Worm (Caenorhabditis elegans) whole organism, L4 larva: ENCODE results near the gene F13B6.1.

Experiments used
- ctbp-1 ChIP-seq: fragments of 200-800 bp; sonication (Bioruptor generic); IDR thresholded peaks from 2 replicates; pipeline ENCODE4 v1.3.6; 2022; ENCODE audit warnings: missing genetic modification reagents, missing genetic modification characterization, missing compliant biosample characterization
- dmd-6 ChIP-seq: fragments of 200-800 bp; sonication (Bioruptor generic); IDR thresholded peaks from 2 replicates; pipeline ENCODE4 v1.3.6; 2022; ENCODE audit warnings: missing genetic modification reagents, missing genetic modification characterization, missing compliant biosample characterization
- duxl-1 ChIP-seq: sonication (generic microtip); optimal IDR thresholded peaks from 2 replicates; lab custom pipeline; 2016; ENCODE audit warnings: mild to moderate bottlenecking, missing genetic modification characterization, moderate library complexity, missing compliant biosample characterization; ENCODE audit not compliant: poor library complexity
- nhr-111 ChIP-seq: fragments of 200-800 bp; sonication (Bioruptor generic); optimal IDR thresholded peaks from 2 replicates; lab custom pipeline; 2018; ENCODE audit warnings: mild to moderate bottlenecking, missing genetic modification characterization, missing compliant biosample characterization
- php-3 ChIP-seq: fragments of 200-800 bp; sonication (Bioruptor generic); IDR thresholded peaks from 2 replicates; pipeline ENCODE4 v1.3.6; 2022; ENCODE audit warnings: missing genetic modification reagents, missing genetic modification characterization, missing compliant biosample characterization

F13B6.1 gene

DNA sequence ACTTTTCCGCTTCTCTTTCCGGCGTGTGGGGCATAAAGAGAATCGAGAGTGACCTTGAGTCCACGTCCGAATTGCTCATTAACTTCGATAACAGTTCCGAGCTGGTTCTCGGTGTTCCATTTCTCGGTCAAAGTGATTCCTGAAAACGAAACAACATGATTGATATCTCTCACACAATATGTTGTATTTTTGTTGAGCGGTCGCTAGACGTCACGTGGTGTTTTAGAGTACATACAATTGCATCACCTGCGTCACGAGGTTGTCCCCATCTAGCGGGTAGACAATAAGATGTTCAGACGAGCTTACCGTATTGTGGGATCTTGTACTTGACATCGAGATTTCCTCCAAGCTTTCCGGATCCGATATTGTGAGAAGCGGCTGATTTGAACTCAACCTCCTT is 51.0 kb downstream of the F13B6.1 start (continued):
- TF ChIP-seq nhr-111 (GFP tag; lab: Kevin White, UChicago) (no peak), ctbp-1 (GFP tag; lab: Robert Waterston, UW) (no peak), dmd-6 (GFP tag; lab: Robert Waterston, UW) (peak; percentile 55), php-3 (GFP tag; lab: Robert Waterston, UW) (no peak), duxl-1 (tag; lab: Kevin White, UChicago) (peak; percentile 17)
